Fruit fly (Drosophila melanogaster) S2 (cell line): Measurements from ENCODE around the gene CG12590.

Experiments used
- CG8478 ChIP-seq: fragments of >200 bp; optimal IDR thresholded peaks from 2 replicates; lab custom pipeline; 2018
- CTCF ChIP-seq, 2 experiments: fragments of >200 bp; optimal IDR thresholded peaks; 2 replicates each; lab custom pipeline; 2018

DNA sequence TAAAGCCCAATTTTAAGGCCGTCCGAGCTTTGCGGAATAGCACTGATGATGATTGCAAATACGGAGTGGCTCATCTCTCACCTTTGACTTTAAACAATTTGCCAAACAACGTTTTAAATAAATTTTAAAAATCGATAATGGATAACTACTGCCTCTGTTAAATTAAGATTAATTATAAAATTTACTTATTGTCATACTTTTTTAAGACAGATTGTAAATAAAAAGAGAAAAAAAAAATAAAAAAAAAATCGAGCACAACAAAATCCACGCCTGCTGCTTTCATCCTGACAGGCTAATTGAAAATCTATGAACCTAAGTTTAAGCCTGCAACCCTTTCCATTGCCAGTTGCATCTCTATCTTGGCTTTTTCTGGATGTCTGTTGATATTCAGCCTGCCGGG, 20.5 kb upstream of the CG12590 start, which contains the start of gene CG12589:
- TF ChIP-seq CG8478 (lab: Kevin White, UChicago) (no peak), CTCF (optimal IDR thresholded peaks at IDR 0.05; lab: Kevin White, UChicago) (no peak)
